Fruit fly (Drosophila melanogaster) whole organism, adult: Measurements from ENCODE around the gene Scp2.

Experiments
- CG11617 ChIP-seq: fragments of 200-800 bp; sonication (Bioruptor generic); optimal IDR thresholded peaks from 2 replicates; lab custom pipeline; 2017; ENCODE audit warnings: mild to moderate bottlenecking, missing biosample characterization, missing genetic modification reagents, missing genetic modification characterization
- CG12768 ChIP-seq: fragments of 200-800 bp; sonication (Bioruptor generic); optimal IDR thresholded peaks from 2 replicates; lab custom pipeline; 2017; ENCODE audit warnings: missing biosample characterization, missing genetic modification characterization, mild to moderate bottlenecking, moderate library complexity, missing genetic modification reagents
- CG14711 ChIP-seq: fragments of 200-800 bp; sonication (Bioruptor generic); optimal IDR thresholded peaks from 2 replicates; lab custom pipeline; 2018; ENCODE audit warnings: missing biosample characterization, mild to moderate bottlenecking, missing genetic modification characterization, moderate library complexity
- CG1620 ChIP-seq: fragments of 200-800 bp; sonication (Bioruptor generic); optimal IDR thresholded peaks from 2 replicates; lab custom pipeline; 2016; ENCODE audit warnings: missing biosample characterization, missing genetic modification characterization
- CG33017 ChIP-seq: fragments of 200-800 bp; sonication (Bioruptor generic); optimal IDR thresholded peaks from 2 replicates; lab custom pipeline; 2018; ENCODE audit warnings: missing biosample characterization, mild to moderate bottlenecking, missing genetic modification characterization, moderate library complexity
- CG5204 ChIP-seq: fragments of 200-800 bp; sonication (Bioruptor generic); optimal IDR thresholded peaks from 2 replicates; lab custom pipeline; 2016; ENCODE audit warnings: missing biosample characterization, missing genetic modification characterization
- CG7045 ChIP-seq: fragments of 200-800 bp; sonication (Bioruptor generic); optimal IDR thresholded peaks from 2 replicates; lab custom pipeline; 2017; ENCODE audit warnings: missing biosample characterization, mild to moderate bottlenecking, missing genetic modification characterization
- CG7101 ChIP-seq: fragments of 200-800 bp; sonication (Bioruptor generic); optimal IDR thresholded peaks from 2 replicates; lab custom pipeline; 2018; ENCODE audit warnings: missing biosample characterization, mild to moderate bottlenecking, missing genetic modification characterization, moderate library complexity
- Clk ChIP-seq: fragments of 200-800 bp; sonication (Bioruptor generic); optimal IDR thresholded peaks from 2 replicates; lab custom pipeline; 2017; ENCODE audit warnings: missing biosample characterization, missing genetic modification characterization
- Crg-1 ChIP-seq: fragments of 200-800 bp; sonication (Bioruptor generic); optimal IDR thresholded peaks from 2 replicates; lab custom pipeline; 2016; ENCODE audit warnings: missing biosample characterization, missing genetic modification characterization
- Hr96 ChIP-seq: fragments of 200-800 bp; sonication (Bioruptor generic); optimal IDR thresholded peaks from 2 replicates; lab custom pipeline; 2016; ENCODE audit warnings: missing biosample characterization, missing genetic modification characterization
- Mnt ChIP-seq: fragments of 200-800 bp; sonication (Bioruptor generic); optimal IDR thresholded peaks from 2 replicates; lab custom pipeline; 2016; ENCODE audit warnings: missing biosample characterization, mild to moderate bottlenecking, missing genetic modification characterization
- bab1 ChIP-seq: fragments of 200-800 bp; sonication (Bioruptor generic); optimal IDR thresholded peaks from 3 replicates; lab custom pipeline; 2019; ENCODE audit warnings: missing biosample characterization, mild to moderate bottlenecking, missing genetic modification characterization, moderate library complexity
- cic ChIP-seq: fragments of 200-800 bp; sonication (Bioruptor generic); optimal IDR thresholded peaks from 2 replicates; lab custom pipeline; 2017; ENCODE audit warnings: missing biosample characterization, mild to moderate bottlenecking, missing genetic modification characterization, moderate library complexity
- cnc ChIP-seq, 2 experiments: fragments of >200 bp; optimal IDR thresholded peaks; 2 replicates each; lab custom pipeline; 2017
- kay ChIP-seq: fragments of 200-800 bp; sonication (Bioruptor generic); peaks from one replicate; lab custom pipeline; 2016; ENCODE audit warnings: missing biosample characterization, missing genetic modification characterization, borderline replicate concordance
- ovo ChIP-seq: fragments of 200-800 bp; sonication (Bioruptor generic); optimal IDR thresholded peaks from 2 replicates; lab custom pipeline; 2016; ENCODE audit warnings: missing biosample characterization, missing genetic modification characterization
- pad ChIP-seq: fragments of 200-800 bp; sonication (Bioruptor generic); optimal IDR thresholded peaks from 3 replicates; lab custom pipeline; 2017; ENCODE audit warnings: missing biosample characterization, missing genetic modification characterization, mild to moderate bottlenecking, moderate library complexity, missing genetic modification reagents
- tj ChIP-seq: fragments of 200-800 bp; sonication (Bioruptor generic); optimal IDR thresholded peaks from 3 replicates; lab custom pipeline; 2017; ENCODE audit warnings: missing biosample characterization, mild to moderate bottlenecking, missing genetic modification characterization, moderate library complexity
- toe ChIP-seq: fragments of 200-800 bp; sonication (Bioruptor generic); optimal IDR thresholded peaks from 2 replicates; lab custom pipeline; 2016; ENCODE audit warnings: missing biosample characterization, missing genetic modification characterization

The Scp2 gene

dm6 chr3R:16608920-16609319 is 25.5 kb upstream of the Scp2 start, which contains the start of gene NPF:
NPF (plus strand) TSS chr3R:16609220.
- TF ChIP-seq bab1 (GFP tag; lab: Kevin White, UChicago) (no peak), Crg-1 (GFP tag; lab: Kevin White, UChicago) (no peak), cic (GFP tag; lab: Kevin White, UChicago) (no peak), Hr96 (GFP tag; lab: Kevin White, UChicago) (no peak), Clk (GFP tag; lab: Kevin White, UChicago) (no peak)

DNA sequence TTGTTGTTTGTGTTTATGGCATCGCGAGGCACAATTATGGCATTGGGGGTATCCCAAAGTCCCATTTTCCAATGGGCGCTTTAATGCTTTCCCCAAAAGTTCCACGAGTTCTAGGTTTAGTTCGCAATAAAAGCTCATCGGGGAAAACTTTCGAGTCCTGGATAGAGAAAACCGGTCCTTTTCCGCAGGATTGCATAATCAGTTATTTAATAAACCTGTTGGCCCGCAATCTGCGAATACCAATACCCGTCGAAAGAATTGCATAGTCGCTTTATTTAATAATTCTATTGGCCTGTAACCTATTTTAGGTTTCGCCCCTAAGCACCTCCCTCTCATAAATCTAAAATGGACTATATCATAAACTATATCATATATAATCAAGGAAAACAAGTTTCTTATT is 22.5 kb upstream of the Scp2 start:
- no peak for TF ChIP-seq Hr96 (GFP tag; lab: Kevin White, UChicago)
- TF ChIP-seq tj (GFP tag; lab: Kevin White, UChicago): no peak
- no peak for TF ChIP-seq bab1 (GFP tag; lab: Kevin White, UChicago)
- no peak for TF ChIP-seq CG12768 (GFP tag; lab: Kevin White, UChicago)
- no peak for TF ChIP-seq CG14711 (tag; lab: Kevin White, UChicago)
- no peak for TF ChIP-seq cnc (optimal IDR thresholded peaks at IDR 0.05; lab: Kevin White, UChicago)
- TF ChIP-seq CG1620: no peak
- no peak for TF ChIP-seq CG7101
- no peak for TF ChIP-seq CG33017
- no peak for TF ChIP-seq ovo (GFP tag; lab: Kevin White, UChicago)
- no peak for TF ChIP-seq Crg-1 (GFP tag; lab: Kevin White, UChicago)
- TF ChIP-seq kay (GFP tag; lab: Kevin White, UChicago): no peak
- no peak for TF ChIP-seq CG5204 (GFP tag; lab: Kevin White, UChicago)
- no peak for TF ChIP-seq pad (GFP tag; lab: Kevin White, UChicago)
- no peak for TF ChIP-seq CG7045

- TF ChIP-seq Hr96 (GFP tag; lab: Kevin White, UChicago): no peak
- TF ChIP-seq CG11617 (GFP tag; lab: Kevin White, UChicago): no peak
- TF ChIP-seq Crg-1 (GFP tag; lab: Kevin White, UChicago): no peak
- no peak for TF ChIP-seq toe
- no peak for TF ChIP-seq Clk (GFP tag; lab: Kevin White, UChicago)
- TF ChIP-seq bab1 (GFP tag; lab: Kevin White, UChicago): no peak
- no peak for TF ChIP-seq pad (GFP tag; lab: Kevin White, UChicago)
- no peak for TF ChIP-seq CG14711 (tag; lab: Kevin White, UChicago)
- TF ChIP-seq CG7045: no peak
These were observed 21.3 kb upstream of the Scp2 start, which contains the start of gene CG10345 for dm6 chr3R:16604715-16605114. CG10345 (minus strand) TSS chr3R:16604861.

DNA sequence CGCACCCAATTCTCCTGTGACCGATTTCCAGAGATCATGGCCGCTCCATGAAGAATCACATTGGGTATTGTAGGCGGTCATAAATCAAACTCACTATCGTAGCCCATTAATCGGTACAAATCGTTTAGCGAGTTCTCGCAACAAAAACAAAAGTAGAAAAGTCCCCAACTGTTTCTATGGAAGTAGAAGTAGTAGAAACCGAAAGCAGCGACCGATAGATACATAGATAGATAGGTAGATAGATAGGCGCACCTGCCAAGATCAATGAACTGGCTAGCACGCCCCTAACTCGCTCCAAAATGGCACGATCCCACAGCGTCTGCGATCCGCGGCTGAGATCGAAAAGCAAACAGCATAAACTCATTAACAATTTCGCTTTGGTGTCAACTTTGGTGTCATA is 17.3 kb upstream of the Scp2 start:
- TF ChIP-seq Mnt (GFP tag; lab: Kevin White, UChicago) (no peak), Crg-1 (GFP tag; lab: Kevin White, UChicago) (no peak), CG12768 (GFP tag; lab: Kevin White, UChicago) (no peak), pad (GFP tag; lab: Kevin White, UChicago) (no peak), CG33017 (no peak), Clk (GFP tag; lab: Kevin White, UChicago) (no peak), toe (no peak), ovo (GFP tag; lab: Kevin White, UChicago) (no peak), CG11617 (GFP tag; lab: Kevin White, UChicago) (no peak), CG5204 (GFP tag; lab: Kevin White, UChicago) (no peak), CG7101 (no peak), cic (GFP tag; lab: Kevin White, UChicago) (no peak), kay (GFP tag; lab: Kevin White, UChicago) (no peak), bab1 (GFP tag; lab: Kevin White, UChicago) (no peak), CG14711 (tag; lab: Kevin White, UChicago) (no peak), cnc (optimal IDR thresholded peaks at IDR 0.05; lab: Kevin White, UChicago) (no peak)

dm6 chr3R:16599647-16600046 is 16.2 kb upstream of the Scp2 start:
- no peak for TF ChIP-seq ovo (GFP tag; lab: Kevin White, UChicago)
- no peak for TF ChIP-seq CG33017
- TF ChIP-seq CG7045: no peak
- TF ChIP-seq CG5204 (GFP tag; lab: Kevin White, UChicago): no peak
- TF ChIP-seq tj (GFP tag; lab: Kevin White, UChicago): no peak
- TF ChIP-seq CG12768 (GFP tag; lab: Kevin White, UChicago): no peak
- no peak for TF ChIP-seq CG11617 (GFP tag; lab: Kevin White, UChicago)

DNA sequence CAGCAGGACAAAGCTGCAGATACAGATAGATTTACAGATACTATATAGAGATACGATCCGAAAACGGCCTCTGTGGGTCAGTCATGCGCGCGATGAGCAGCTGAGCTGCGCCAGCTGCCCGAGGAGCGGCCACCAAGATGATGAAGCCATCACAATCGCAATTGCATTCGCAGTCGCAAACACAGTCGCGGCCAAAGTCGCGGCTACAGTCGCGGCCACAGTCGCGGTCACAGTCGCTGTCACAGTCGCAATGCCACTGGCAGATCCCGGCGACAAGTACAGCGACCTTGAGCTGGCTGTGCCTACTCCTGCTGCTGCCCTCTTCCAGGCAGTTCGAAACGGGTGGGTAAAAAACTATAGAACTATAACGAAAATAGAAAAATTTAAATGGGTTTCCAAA is 11.5 kb upstream of the Scp2 start:
- TF ChIP-seq kay (GFP tag; lab: Kevin White, UChicago) (no peak), CG1620 (no peak), Crg-1 (GFP tag; lab: Kevin White, UChicago) (no peak), toe (no peak), CG7101 (no peak), cic (GFP tag; lab: Kevin White, UChicago) (no peak), CG5204 (GFP tag; lab: Kevin White, UChicago) (no peak), Hr96 (GFP tag; lab: Kevin White, UChicago) (no peak)
